Fruit fly (Drosophila melanogaster) whole organism, embryonic: ENCODE data around the gene MSAmiP.

Experiments
- Asciz ChIP-seq: fragments of 200-800 bp; sonication (Bioruptor generic); optimal IDR thresholded peaks from 2 replicates; lab custom pipeline; 2017; ENCODE audit warnings: missing biosample characterization, mild to moderate bottlenecking, missing genetic modification characterization, missing genetic modification reagents
- CG10209 ChIP-seq: fragments of 200-800 bp; sonication (Bioruptor generic); optimal IDR thresholded peaks from 3 replicates; lab custom pipeline; 2017; ENCODE audit warnings: missing biosample characterization, mild to moderate bottlenecking, missing genetic modification characterization, missing genetic modification reagents
- CG11560 ChIP-seq: fragments of 200-800 bp; sonication (Bioruptor generic); IDR thresholded peaks from 3 replicates; pipeline ENCODE4 v1.3.6; 2022; ENCODE audit warnings: missing biosample characterization, missing genetic modification characterization
- CG12236 ChIP-seq: fragments of 200-800 bp; sonication (Bioruptor generic); optimal IDR thresholded peaks from 2 replicates; lab custom pipeline; 2016; ENCODE audit warnings: missing biosample characterization, missing genetic modification characterization
- CG13296 ChIP-seq: fragments of 200-800 bp; sonication (Bioruptor generic); optimal IDR thresholded peaks from 3 replicates; lab custom pipeline; 2018; ENCODE audit warnings: missing biosample characterization, mild to moderate bottlenecking, missing genetic modification characterization
- CG13894 ChIP-seq: fragments of 200-800 bp; sonication (Bioruptor generic); optimal IDR thresholded peaks from 3 replicates; lab custom pipeline; 2018; ENCODE audit warnings: missing biosample characterization, mild to moderate bottlenecking, missing genetic modification characterization, moderate library complexity
- CG14860 ChIP-seq: fragments of 200-800 bp; sonication (Bioruptor generic); IDR thresholded peaks from 3 replicates; pipeline ENCODE4 v1.3.6; 2022; ENCODE audit warnings: missing biosample characterization, missing genetic modification characterization; ENCODE audit not compliant: partially characterized antibody
- CG15011 ChIP-seq: fragments of 200-800 bp; sonication (Bioruptor generic); optimal IDR thresholded peaks from 3 replicates; lab custom pipeline; 2018; ENCODE audit warnings: missing biosample characterization, mild to moderate bottlenecking, missing genetic modification characterization
- CG15479 ChIP-seq: fragments of 200-800 bp; sonication (Bioruptor generic); optimal IDR thresholded peaks from 3 replicates; lab custom pipeline; 2019; ENCODE audit warnings: missing biosample characterization, mild to moderate bottlenecking, missing genetic modification characterization, moderate library complexity
- CG17328 ChIP-seq: fragments of 200-800 bp; sonication (Bioruptor generic); IDR thresholded peaks from 2 replicates; pipeline ENCODE4 v1.3.6; 2022; ENCODE audit warnings: missing biosample characterization, missing genetic modification characterization
- CG17612 ChIP-seq: fragments of 200-800 bp; sonication (Bioruptor generic); IDR thresholded peaks from 2 replicates; pipeline ENCODE4 v1.3.6; 2022; ENCODE audit warnings: missing biosample characterization, missing genetic modification characterization
- CG17829 ChIP-seq: fragments of 200-800 bp; optimal IDR thresholded peaks from 2 replicates; lab custom pipeline; 2019; ENCODE audit warnings: missing biosample characterization, mild to moderate bottlenecking, missing genetic modification characterization, moderate library complexity
- CG32532 ChIP-seq: fragments of 200-800 bp; sonication (Bioruptor generic); IDR thresholded peaks from 2 replicates; pipeline ENCODE4 v1.3.6; 2022; ENCODE audit warnings: missing biosample characterization, missing genetic modification characterization
- CG4404 ChIP-seq: fragments of 200-800 bp; sonication (Bioruptor generic); IDR thresholded peaks from 2 replicates; pipeline ENCODE4 v1.3.6; 2022; ENCODE audit warnings: missing biosample characterization, missing genetic modification characterization
- CG4854 ChIP-seq: fragments of 200-800 bp; sonication (Bioruptor generic); optimal IDR thresholded peaks from 2 replicates; lab custom pipeline; 2016; ENCODE audit warnings: missing biosample characterization, missing genetic modification characterization, inconsistent platforms
- CG6272 ChIP-seq: fragments of 200-800 bp; sonication (Bioruptor generic); IDR thresholded peaks from 2 replicates; pipeline ENCODE4 v1.3.6; 2022; ENCODE audit warnings: missing biosample characterization, missing genetic modification characterization
- CG7271 ChIP-seq: fragments of 200-800 bp; sonication (Bioruptor generic); optimal IDR thresholded peaks from 2 replicates; lab custom pipeline; 2018; ENCODE audit warnings: missing biosample characterization, mild to moderate bottlenecking, missing genetic modification characterization, moderate library complexity
- CG8478 ChIP-seq: fragments of >200 bp; optimal IDR thresholded peaks from 2 replicates; lab custom pipeline; 2018
- CG8944 ChIP-seq: fragments of 200-800 bp; sonication (Bioruptor generic); optimal IDR thresholded peaks from 3 replicates; lab custom pipeline; 2016; ENCODE audit warnings: missing biosample characterization, missing genetic modification characterization
- E2f2 ChIP-seq: fragments of 200-800 bp; sonication (Bioruptor generic); IDR thresholded peaks from 2 replicates; pipeline ENCODE4 v1.3.6; 2022; ENCODE audit warnings: missing biosample characterization, missing genetic modification characterization
- Fer1 ChIP-seq: fragments of 200-800 bp; sonication (Bioruptor generic); optimal IDR thresholded peaks from 2 replicates; lab custom pipeline; 2017; ENCODE audit warnings: missing biosample characterization, mild to moderate bottlenecking, missing genetic modification characterization
- Gsc ChIP-seq: fragments of 200-800 bp; sonication (Bioruptor generic); IDR thresholded peaks from 2 replicates; pipeline ENCODE4 v1.3.6; 2022; ENCODE audit warnings: missing biosample characterization, missing genetic modification characterization
- Myb ChIP-seq: fragments of 200-800 bp; sonication (Bioruptor generic); optimal IDR thresholded peaks from 2 replicates; lab custom pipeline; 2016; ENCODE audit warnings: missing biosample characterization, missing genetic modification characterization
- NK7.1 ChIP-seq: fragments of 200-800 bp; sonication (Bioruptor generic); optimal IDR thresholded peaks from 3 replicates; lab custom pipeline; 2016; ENCODE audit warnings: missing biosample characterization, missing genetic modification characterization
- NfI ChIP-seq: fragments of 200-800 bp; sonication (Bioruptor generic); optimal IDR thresholded peaks from 3 replicates; lab custom pipeline; 2018; ENCODE audit warnings: missing biosample characterization, mild to moderate bottlenecking, missing genetic modification characterization, moderate library complexity
- Poxn ChIP-seq: fragments of 200-800 bp; sonication (Bioruptor generic); IDR thresholded peaks from 2 replicates; pipeline ENCODE4 v1.3.6; 2022; ENCODE audit warnings: missing biosample characterization, missing genetic modification characterization
- cad ChIP-seq: fragments of >200 bp; optimal IDR thresholded peaks from 2 replicates; lab custom pipeline; 2017; ENCODE audit warnings: missing biosample characterization, missing genetic modification characterization
- croc ChIP-seq: fragments of 200-800 bp; sonication (Bioruptor generic); conservative IDR thresholded peaks from 3 replicates; pipeline ENCODE4 v1.3.6; 2022; ENCODE audit warnings: missing biosample characterization, missing genetic modification characterization
- dmrt11E ChIP-seq: fragments of 200-800 bp; sonication (Bioruptor generic); optimal IDR thresholded peaks from 3 replicates; lab custom pipeline; 2018; ENCODE audit warnings: missing biosample characterization, mild to moderate bottlenecking, missing genetic modification characterization, moderate library complexity
- ewg ChIP-seq: fragments of 200-800 bp; sonication (Bioruptor generic); optimal IDR thresholded peaks from 3 replicates; lab custom pipeline; 2017; ENCODE audit warnings: mild to moderate bottlenecking, missing biosample characterization, missing genetic modification reagents, missing genetic modification characterization
- gem ChIP-seq: fragments of 200-800 bp; sonication (Bioruptor generic); optimal IDR thresholded peaks from 2 replicates; lab custom pipeline; 2019; ENCODE audit warnings: missing biosample characterization, mild to moderate bottlenecking, missing genetic modification characterization, moderate library complexity
- jigr1 ChIP-seq: fragments of 200-800 bp; sonication (Bioruptor generic); IDR thresholded peaks from 3 replicates; pipeline ENCODE4 v1.3.6; 2022; ENCODE audit warnings: missing biosample characterization, missing genetic modification characterization
- knrl ChIP-seq: fragments of 200-800 bp; sonication (Bioruptor generic); IDR thresholded peaks from 3 replicates; pipeline ENCODE4 v1.3.6; 2022; ENCODE audit warnings: missing biosample characterization, missing genetic modification characterization; ENCODE audit not compliant: partially characterized antibody
- lbe ChIP-seq: fragments of 200-800 bp; sonication (Bioruptor generic); optimal IDR thresholded peaks from 2 replicates; lab custom pipeline; 2016; ENCODE audit warnings: missing biosample characterization, mild to moderate bottlenecking, missing genetic modification characterization
- lola ChIP-seq, 3 experiments: fragments of >200 bp in 2 of 3; fragments of 200-800 bp in 1 of 3; sonication (Bioruptor generic) in 1 of 3; optimal IDR thresholded peaks; 2 replicates each; lab custom pipeline; 2017 to 2019; ENCODE audit warnings: missing biosample characterization in 3 of 3, missing genetic modification characterization in 3 of 3, mild to moderate bottlenecking in 1 of 3, moderate library complexity in 1 of 3
- nerfin-2 ChIP-seq: fragments of 200-800 bp; sonication (Bioruptor generic); IDR thresholded peaks from 2 replicates; pipeline ENCODE4 v1.3.6; 2022; ENCODE audit warnings: missing biosample characterization, missing genetic modification characterization; ENCODE audit not compliant: partially characterized antibody
- peb ChIP-seq: fragments of 200-800 bp; sonication (Bioruptor generic); IDR thresholded peaks from 2 replicates; pipeline ENCODE4 v1.3.6; 2022; ENCODE audit warnings: missing biosample characterization, missing genetic modification characterization
- prd ChIP-seq, 3 experiments: fragments of >200 bp in 2 of 3; fragments of 200-800 bp in 1 of 3; sonication (Bioruptor generic) in 1 of 3; optimal IDR thresholded peaks in 2 of 3; IDR thresholded peaks in 1 of 3; 2 replicates in 2 of 3; 3 replicates in 1 of 3; pipeline versions ENCODE4 v1.3.6 to Lab custom; 2017 to 2022; ENCODE audit warnings: missing biosample characterization in 1 of 3, missing genetic modification characterization in 1 of 3
- pros ChIP-seq: fragments of 200-800 bp; sonication (Bioruptor generic); optimal IDR thresholded peaks from 3 replicates; lab custom pipeline; 2019; ENCODE audit warnings: missing biosample characterization, mild to moderate bottlenecking, missing genetic modification characterization, moderate library complexity
- row ChIP-seq: fragments of 200-800 bp; sonication (Bioruptor generic); IDR thresholded peaks from 3 replicates; pipeline ENCODE4 v1.3.6; 2022; ENCODE audit warnings: missing biosample characterization, missing genetic modification characterization
- sob ChIP-seq: fragments of 200-800 bp; sonication (Bioruptor generic); IDR thresholded peaks from 2 replicates; pipeline ENCODE4 v1.3.6; 2022; ENCODE audit warnings: missing biosample characterization, missing genetic modification characterization
- ssp ChIP-seq: fragments of 200-800 bp; sonication (Bioruptor generic); IDR thresholded peaks from 2 replicates; pipeline ENCODE4 v1.3.6; 2022; ENCODE audit warnings: missing biosample characterization, missing genetic modification characterization
- tap ChIP-seq: fragments of 200-800 bp; optimal IDR thresholded peaks from 3 replicates; lab custom pipeline; 2019; ENCODE audit warnings: missing biosample characterization, mild to moderate bottlenecking, missing genetic modification characterization, moderate library complexity
- tin ChIP-seq: fragments of 200-800 bp; sonication (Bioruptor generic); optimal IDR thresholded peaks from 3 replicates; lab custom pipeline; 2016; ENCODE audit warnings: missing biosample characterization, missing genetic modification characterization
- tll ChIP-seq, 2 experiments: fragments of 200-800 bp in 1 of 2; fragments of >200 bp in 1 of 2; sonication (Bioruptor generic) in 1 of 2; optimal IDR thresholded peaks; 2 replicates each; lab custom pipeline; 2017 to 2019; ENCODE audit warnings: missing biosample characterization in 2 of 2, missing genetic modification characterization in 2 of 2, mild to moderate bottlenecking in 1 of 2, moderate library complexity in 1 of 2
- tx ChIP-seq: fragments of 200-800 bp; sonication (Bioruptor generic); optimal IDR thresholded peaks from 2 replicates; lab custom pipeline; 2016; ENCODE audit warnings: missing biosample characterization, missing genetic modification characterization
- z ChIP-seq: fragments of 200-800 bp; sonication (Bioruptor generic); IDR thresholded peaks from 3 replicates; pipeline ENCODE4 v1.3.6; 2022; ENCODE audit warnings: missing biosample characterization, missing genetic modification characterization
- zen ChIP-seq: fragments of 200-800 bp; sonication (Bioruptor generic); optimal IDR thresholded peaks from 3 replicates; lab custom pipeline; 2018; ENCODE audit warnings: missing biosample characterization, mild to moderate bottlenecking, missing genetic modification characterization, moderate library complexity

The MSAmiP gene

dm6 chr3R:16869257-16869656 lies 26.8 kb downstream of the MSAmiP start (continued):
- TF ChIP-seq knrl (GFP tag; lab: Robert Waterston, UW) (peak; percentile 32; the same call in 1 of the 3 replicates), tap (tag; lab: Kevin White, UChicago) (peak; percentile 31), lbe (no peak), pros (GFP tag; lab: Kevin White, UChicago) (peak; percentile 37), lola (GFP tag; optimal IDR thresholded peaks at IDR 0.05; lab: Kevin White, UChicago) (peak in 1 of 3 experiments; percentile 73), NfI (GFP tag; lab: Kevin White, UChicago) (peak; percentile 74), z (GFP tag; lab: Robert Waterston, UW) (peak; percentile 81), CG8478 (lab: Kevin White, UChicago) (peak; percentile 99), CG8944 (GFP tag; lab: Kevin White, UChicago) (peak; percentile 44), CG4404 (GFP tag; lab: Robert Waterston, UW) (peak; percentile 32; the same call in 1 of the 2 replicates), CG32532 (GFP tag; lab: Robert Waterston, UW) (peak; percentile 86), nerfin-2 (no peak), row (GFP tag; lab: Robert Waterston, UW) (no peak), ssp (GFP tag; lab: Robert Waterston, UW) (peak; percentile 47), CG6272 (peak; percentile 60), CG4854 (GFP tag; lab: Kevin White, UChicago) (no peak), croc (GFP tag; lab: Robert Waterston, UW) (peak; percentile 31; the same call in 1 of the 3 replicates), CG15479 (GFP tag; lab: Kevin White, UChicago) (no peak), CG17829 (tag; lab: Kevin White, UChicago) (peak; percentile 72), Myb (GFP tag; lab: Kevin White, UChicago) (peak; percentile 13), Fer1 (no peak), sob (GFP tag; lab: Robert Waterston, UW) (peak; percentile 77), CG17612 (GFP tag; lab: Robert Waterston, UW) (no peak), tin (GFP tag; lab: Kevin White, UChicago) (peak; percentile 75)
- TF ChIP-seq, all 482 proteins: peak for 306

DNA sequence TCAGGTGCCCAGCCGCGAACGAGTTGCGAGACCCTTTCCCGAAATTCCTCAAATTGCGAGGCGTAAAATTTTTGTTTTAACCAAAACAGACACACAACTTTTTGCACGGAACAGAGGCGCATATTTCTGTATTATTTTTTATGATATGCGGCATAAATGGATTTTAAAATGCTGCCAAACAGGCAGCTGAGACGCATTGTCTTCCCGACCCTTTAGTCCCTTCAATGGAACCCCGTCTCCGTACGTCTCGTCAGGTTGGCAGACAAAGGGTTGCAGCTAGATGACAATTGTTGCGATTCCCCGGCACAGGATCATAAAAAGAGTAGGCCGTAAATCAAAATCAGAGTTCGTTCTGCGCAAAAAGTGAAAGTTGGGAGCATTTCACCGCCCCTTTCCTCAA lies 31.1 kb downstream of the MSAmiP start:
- no peak for TF ChIP-seq dmrt11E (tag; lab: Kevin White, UChicago)
- TF ChIP-seq CG15011 (GFP tag; lab: Kevin White, UChicago) = no peak
- no peak for TF ChIP-seq CG13296 (GFP tag; lab: Kevin White, UChicago)
- no peak for TF ChIP-seq CG8944 (GFP tag; lab: Kevin White, UChicago)
- peak in 1 of 2 experiments; percentile 35 for TF ChIP-seq tll (GFP tag; optimal IDR thresholded peaks at IDR 0.05; lab: Kevin White, UChicago)
- no peak for TF ChIP-seq Gsc (GFP tag; lab: Robert Waterston, UW)
- peak; percentile 74 for TF ChIP-seq zen (tag; lab: Kevin White, UChicago)
- no peak for TF ChIP-seq peb
- TF ChIP-seq cad (GFP tag; lab: Kevin White, UChicago) = peak; percentile 94
- peak; percentile 44 for TF ChIP-seq CG15479 (GFP tag; lab: Kevin White, UChicago)
- TF ChIP-seq CG10209 (GFP tag; lab: Kevin White, UChicago) = no peak
- peak; percentile 31 for TF ChIP-seq CG7271 (tag; lab: Kevin White, UChicago)

dm6 chr3R:16861217-16861616 lies 34.9 kb downstream of the MSAmiP start:
- TF ChIP-seq CG15479 (GFP tag; lab: Kevin White, UChicago) (no peak), CG12236 (no peak), ewg (GFP tag; lab: Kevin White, UChicago) (no peak), tx (no peak), CG13894 (tag; lab: Kevin White, UChicago) (no peak), prd (optimal IDR thresholded peaks at IDR 0.05; lab: Kevin White, UChicago) (no peak), prd (GFP tag; IDR thresholded peaks at IDR 0.05; lab: Robert Waterston, UW) (peak; percentile 37; the same call in 1 of the 3 replicates), CG11560 (tag; lab: Robert Waterston, UW) (no peak), Poxn (GFP tag; lab: Robert Waterston, UW) (no peak), NK7.1 (no peak), CG17328 (GFP tag; lab: Robert Waterston, UW) (no peak), CG14860 (GFP tag; lab: Robert Waterston, UW) (no peak), jigr1 (GFP tag; lab: Robert Waterston, UW) (no peak), gem (peak; percentile 39), E2f2 (GFP tag; lab: Robert Waterston, UW) (no peak), Asciz (no peak)
